Worm (Caenorhabditis elegans): ENCODE measurements around the gene rnp-5.

- TF ChIP-seq sea-1 (GFP tag; conservative IDR thresholded peaks at IDR 0.05), result no peak
- no peak for TF ChIP-seq hnd-1 (tag; optimal IDR thresholded peaks at IDR 0.05)
- no peak for TF ChIP-seq ama-1 (optimal IDR thresholded peaks at IDR 0.05)
- no peak for TF ChIP-seq pes-1 (GFP tag; IDR thresholded peaks at IDR 0.05)
- no peak for TF ChIP-seq ets-7 (tag; optimal IDR thresholded peaks at IDR 0.05)
- no peak for TF ChIP-seq flt-1 (GFP tag; IDR thresholded peaks at IDR 0.05)
- TF ChIP-seq tra-4 (tag; optimal IDR thresholded peaks at IDR 0.05), result no peak
- TF ChIP-seq ceh-13 (GFP tag; optimal IDR thresholded peaks at IDR 0.05), result no peak
- no peak for TF ChIP-seq tbx-11 (GFP tag; IDR thresholded peaks at IDR 0.05)
- no peak for TF ChIP-seq aly-1 (tag; optimal IDR thresholded peaks at IDR 0.05)
- no peak for TF ChIP-seq F13C5.2 (tag; optimal IDR thresholded peaks at IDR 0.05)
- TF ChIP-seq scrt-1 (GFP tag; IDR thresholded peaks at IDR 0.05), result no peak
Measured at ce11 chrIII:901148-901547, 47.4 kb upstream of the rnp-5 start, which contains the start of gene sucl-2.
